Worm (Caenorhabditis elegans) whole organism, late embryonic: Measurements from ENCODE around the gene gos-28.

Source experiments
- ceh-30 ChIP-seq: fragments of 150-350 bp; optimal IDR thresholded peaks from 2 replicates; lab custom pipeline; 2014; ENCODE audit warnings: missing biosample characterization, missing genetic modification characterization
- ceh-9 ChIP-seq: sonication (generic microtip); optimal IDR thresholded peaks from 2 replicates; lab custom pipeline; 2016; ENCODE audit warnings: mild to moderate bottlenecking, missing genetic modification characterization, inconsistent platforms, missing compliant biosample characterization
- pha-2 ChIP-seq: sonication (generic microtip); optimal IDR thresholded peaks from 2 replicates; lab custom pipeline; 2017; ENCODE audit warnings: mild to moderate bottlenecking, missing genetic modification characterization, missing compliant biosample characterization
- pha-4 ChIP-seq: fragments of 150-350 bp; optimal IDR thresholded peaks from 2 replicates; lab custom pipeline; 2018; ENCODE audit warnings: missing biosample characterization, missing genetic modification reagents, missing genetic modification characterization
- ttx-3 ChIP-seq: sonication (generic microtip); optimal IDR thresholded peaks from 2 replicates; lab custom pipeline; 2016; ENCODE audit warnings: missing genetic modification reagents, missing genetic modification characterization, missing compliant biosample characterization

DNA sequence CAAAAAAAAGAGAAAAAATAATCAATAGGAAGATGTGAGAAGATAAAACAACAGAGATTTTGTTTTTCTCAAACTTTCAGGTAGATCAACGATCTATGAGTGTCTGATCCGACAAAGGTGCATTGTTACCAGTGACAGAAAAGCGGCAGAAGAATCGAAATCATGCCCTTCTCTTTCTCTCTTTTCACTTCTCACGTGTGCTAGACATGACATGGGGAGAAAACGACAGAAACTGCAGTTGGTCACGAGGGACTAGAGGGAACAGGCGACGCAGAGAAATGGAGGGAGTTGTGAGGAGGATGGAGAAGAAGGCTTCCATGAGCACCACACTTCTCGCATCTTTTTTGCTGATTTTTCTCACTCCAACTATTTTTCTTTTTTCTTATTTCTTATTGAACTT lies 13.8 kb downstream of the gos-28 start, which contains the start of gene F56C9.10:
- TF ChIP-seq ttx-3 (tag; lab: Kevin White, UChicago) (no peak), ceh-9 (tag; lab: Kevin White, UChicago) (no peak), pha-4 (no peak), pha-2 (tag; lab: Kevin White, UChicago) (no peak), ceh-30 (tag; lab: Kevin White, UChicago) (no peak)
